Worm (Caenorhabditis elegans) whole organism, L1 larva: Measurements from ENCODE around the gene dhs-27.

Source experiments
- C16A3.4 ChIP-seq: fragments of 150-350 bp; optimal IDR thresholded peaks from 2 replicates; lab custom pipeline; 2014; ENCODE audit warnings: missing biosample characterization, missing genetic modification characterization
- alr-1 ChIP-seq: fragments of 200-800 bp; sonication (Bioruptor generic); optimal IDR thresholded peaks from 2 replicates; lab custom pipeline; 2018; ENCODE audit warnings: borderline replicate concordance, mild to moderate bottlenecking, missing genetic modification characterization, missing compliant biosample characterization
- ceh-8 ChIP-seq: fragments of 200-800 bp; sonication (Bioruptor generic); optimal IDR thresholded peaks from 2 replicates; lab custom pipeline; 2018; ENCODE audit warnings: mild to moderate bottlenecking, missing genetic modification characterization, moderate library complexity, missing compliant biosample characterization
- dsc-1 ChIP-seq: sonication (generic microtip); optimal IDR thresholded peaks from 2 replicates; lab custom pipeline; 2016; ENCODE audit warnings: mild to moderate bottlenecking, missing genetic modification characterization, missing compliant biosample characterization
- efl-1 ChIP-seq, 4 experiments: fragments of 150-350 bp; optimal IDR thresholded peaks in 3 of 4; peaks in 1 of 4; 1 replicate in 1 of 4; 2 replicates in 3 of 4; lab custom pipeline; 2014; ENCODE audit warnings: missing biosample characterization in 2 of 4, missing genetic modification characterization in 2 of 4, missing genetic modification reagents in 2 of 4
- efl-3 ChIP-seq: fragments of 200-800 bp; sonication (Bioruptor generic); optimal IDR thresholded peaks from 2 replicates; lab custom pipeline; 2018; ENCODE audit warnings: mild to moderate bottlenecking, missing genetic modification characterization, missing compliant biosample characterization
- elt-3 ChIP-seq, 6 experiments: fragments of 150-350 bp in 1 of 6; sonication (generic microtip); optimal IDR thresholded peaks; 2 replicates each; lab custom pipeline; 2017 to 2018; ENCODE audit warnings: missing biosample characterization in 6 of 6, missing genetic modification characterization in 6 of 6, inconsistent platforms in 1 of 6
- fkh-4 ChIP-seq: sonication (generic microtip); optimal IDR thresholded peaks from 2 replicates; lab custom pipeline; 2016; ENCODE audit warnings: missing compliant biosample characterization, missing genetic modification characterization, borderline replicate concordance
- fkh-8 ChIP-seq: sonication (generic microtip); optimal IDR thresholded peaks from 2 replicates; lab custom pipeline; 2016; ENCODE audit warnings: mild to moderate bottlenecking, missing genetic modification characterization, missing compliant biosample characterization
- grh-1 ChIP-seq: fragments of 200-800 bp; sonication (Bioruptor generic); IDR thresholded peaks from 2 replicates; pipeline ENCODE4 v1.3.6; 2022; ENCODE audit warnings: missing genetic modification reagents, missing genetic modification characterization, missing compliant biosample characterization
- hlh-17 ChIP-seq: fragments of 200-800 bp; sonication (Bioruptor generic); optimal IDR thresholded peaks from 2 replicates; lab custom pipeline; 2018; ENCODE audit warnings: missing genetic modification characterization, mild to moderate bottlenecking, missing compliant biosample characterization, moderate library complexity, borderline replicate concordance
- isw-1 ChIP-seq: fragments of 200-800 bp; sonication (Bioruptor generic); IDR thresholded peaks from 2 replicates; pipeline ENCODE4 v1.3.6; 2022; ENCODE audit warnings: missing genetic modification characterization, missing compliant biosample characterization
- jun-1 ChIP-seq: fragments of 150-350 bp; optimal IDR thresholded peaks from 2 replicates; lab custom pipeline; 2014; ENCODE audit warnings: missing biosample characterization, missing genetic modification reagents, missing genetic modification characterization
- lin-14 ChIP-seq: fragments of 200-800 bp; sonication (Bioruptor generic); optimal IDR thresholded peaks from 2 replicates; lab custom pipeline; 2018; ENCODE audit warnings: mild to moderate bottlenecking, missing genetic modification characterization, moderate library complexity, missing compliant biosample characterization
- lin-15B ChIP-seq: fragments of 150-350 bp; sonication (generic microtip); optimal IDR thresholded peaks from 3 replicates; lab custom pipeline; 2014; ENCODE audit warnings: missing biosample characterization, missing genetic modification characterization
- lsy-2 ChIP-seq, 2 experiments: fragments of 150-350 bp; optimal IDR thresholded peaks; 2 replicates each; lab custom pipeline; 2014; ENCODE audit warnings: missing biosample characterization in 2 of 2, missing genetic modification characterization in 2 of 2
- mep-1 ChIP-seq: fragments of 150-350 bp; optimal IDR thresholded peaks from 2 replicates; lab custom pipeline; 2014; ENCODE audit warnings: missing biosample characterization, missing genetic modification characterization
- nhr-19 ChIP-seq: fragments of 200-800 bp; sonication (Bioruptor generic); conservative IDR thresholded peaks from 2 replicates; pipeline ENCODE4 v1.3.6; 2022; ENCODE audit warnings: missing genetic modification characterization, missing compliant biosample characterization
- nhr-237 ChIP-seq: fragments of 150-350 bp; optimal IDR thresholded peaks from 2 replicates; lab custom pipeline; 2014; ENCODE audit warnings: missing biosample characterization, missing genetic modification characterization
- nhr-47 ChIP-seq: sonication (generic microtip); optimal IDR thresholded peaks from 2 replicates; lab custom pipeline; 2016; ENCODE audit warnings: mild to moderate bottlenecking, missing genetic modification characterization, moderate library complexity, missing compliant biosample characterization
- nhr-76 ChIP-seq: sonication (generic microtip); optimal IDR thresholded peaks from 2 replicates; lab custom pipeline; 2017; ENCODE audit warnings: missing biosample characterization, missing genetic modification characterization
- nhr-77 ChIP-seq: fragments of 150-350 bp; optimal IDR thresholded peaks from 2 replicates; lab custom pipeline; 2014; ENCODE audit warnings: missing biosample characterization, missing genetic modification characterization
- nhr-84 ChIP-seq: sonication (generic microtip); optimal IDR thresholded peaks from 2 replicates; lab custom pipeline; 2017; ENCODE audit warnings: missing biosample characterization, missing genetic modification characterization
- nhr-90 ChIP-seq: sonication (generic microtip); optimal IDR thresholded peaks from 2 replicates; lab custom pipeline; 2016; ENCODE audit warnings: mild to moderate bottlenecking, missing genetic modification characterization, missing compliant biosample characterization; ENCODE audit not compliant: poor library complexity
- pag-3 ChIP-seq: sonication (generic microtip); optimal IDR thresholded peaks from 2 replicates; lab custom pipeline; 2017; ENCODE audit warnings: missing genetic modification characterization, mild to moderate bottlenecking, missing compliant biosample characterization, antibody characterized with exemption, borderline replicate concordance; ENCODE audit not compliant: insufficient read depth
- pax-3 ChIP-seq: fragments of 200-800 bp; sonication (Bioruptor generic); optimal IDR thresholded peaks from 2 replicates; lab custom pipeline; 2018; ENCODE audit warnings: mild to moderate bottlenecking, missing genetic modification characterization, moderate library complexity, missing compliant biosample characterization
- pqm-1 ChIP-seq: sonication (generic microtip); optimal IDR thresholded peaks from 3 replicates; lab custom pipeline; 2017; ENCODE audit warnings: missing biosample characterization, missing genetic modification characterization
- rnt-1 ChIP-seq: sonication (generic microtip); optimal IDR thresholded peaks from 2 replicates; lab custom pipeline; 2016; ENCODE audit warnings: mild to moderate bottlenecking, missing genetic modification characterization, moderate library complexity, missing compliant biosample characterization
- skn-1 ChIP-seq: fragments of 150-350 bp; optimal IDR thresholded peaks from 2 replicates; lab custom pipeline; 2014; ENCODE audit warnings: missing biosample characterization, missing genetic modification characterization
- sox-4 ChIP-seq: sonication (generic microtip); optimal IDR thresholded peaks from 2 replicates; lab custom pipeline; 2016; ENCODE audit warnings: missing genetic modification characterization, missing compliant biosample characterization
- tbx-2 ChIP-seq: sonication (generic microtip); optimal IDR thresholded peaks from 2 replicates; lab custom pipeline; 2016; ENCODE audit warnings: missing genetic modification characterization, missing compliant biosample characterization
- tlp-1 ChIP-seq: fragments of 150-350 bp; optimal IDR thresholded peaks from 2 replicates; lab custom pipeline; 2014; ENCODE audit warnings: missing biosample characterization, missing genetic modification characterization
- unc-30 ChIP-seq: sonication (generic microtip); optimal IDR thresholded peaks from 2 replicates; lab custom pipeline; 2017; ENCODE audit warnings: missing biosample characterization, missing genetic modification characterization
- xbp-1 ChIP-seq: sonication (generic microtip); optimal IDR thresholded peaks from 2 replicates; lab custom pipeline; 2016; ENCODE audit warnings: missing genetic modification characterization, missing compliant biosample characterization
- zip-4 ChIP-seq: fragments of 200-800 bp; sonication (Bioruptor generic); optimal IDR thresholded peaks from 2 replicates; lab custom pipeline; 2018; ENCODE audit warnings: mild to moderate bottlenecking, missing genetic modification characterization, moderate library complexity, missing compliant biosample characterization
- ztf-11 ChIP-seq, 2 experiments: sonication (generic microtip); optimal IDR thresholded peaks; 2 replicates each; lab custom pipeline; 2016 to 2017; ENCODE audit warnings: missing genetic modification characterization in 2 of 2, missing biosample characterization in 1 of 2, missing compliant biosample characterization in 1 of 2
- ztf-4 ChIP-seq: fragments of 150-350 bp; optimal IDR thresholded peaks from 2 replicates; lab custom pipeline; 2014; ENCODE audit warnings: missing biosample characterization, missing genetic modification characterization

Gene dhs-27

ce11 chrX:3416063-3416462 lies 1.6 kb upstream of the dhs-27 start:
- peak; percentile 17 for TF ChIP-seq nhr-47 (tag; lab: Kevin White, UChicago)
- TF ChIP-seq sox-4 = peak; percentile 34
- TF ChIP-seq pag-3 = no peak
- no peak for TF ChIP-seq C16A3.4 (tag; lab: Kevin White, UChicago)
- no peak for TF ChIP-seq nhr-90
- peak; percentile 87 for TF ChIP-seq dsc-1 (tag; lab: Kevin White, UChicago)
- TF ChIP-seq pax-3 (tag; lab: Kevin White, UChicago) = peak; percentile 58
- peak; percentile 6 for TF ChIP-seq fkh-8 (tag; lab: Kevin White, UChicago)

ce11 chrX:3411565-3412022 lies 2.9 kb downstream of the dhs-27 start, which contains the start of gene unc-78:
TSS of gene unc-78 (minus strand) at chrX:3411615.
- TF ChIP-seq xbp-1 (tag; lab: Kevin White, UChicago) (no peak), lin-14 (GFP tag; lab: Kevin White, UChicago) (peak; percentile 53), nhr-19 (GFP tag; lab: Robert Waterston, UW) (no peak), efl-1 (optimal IDR thresholded peaks at IDR 0.05; lab: Kevin White, UChicago) (no peak), efl-1 (GFP tag; optimal IDR thresholded peaks at IDR 0.05 in 1 of 2; lab: Kevin White, UChicago) (peak in 1 of 2 experiments; percentile 66), nhr-76 (tag; lab: Kevin White, UChicago) (no peak), pqm-1 (tag; lab: Kevin White, UChicago) (no peak), lin-15B (tag; lab: Kevin White, UChicago) (no peak), ztf-4 (no peak), unc-30 (no peak), nhr-237 (tag; lab: Kevin White, UChicago) (no peak), ztf-11 (tag; optimal IDR thresholded peaks at IDR 0.05; lab: Kevin White, UChicago) (no peak), jun-1 (tag; lab: Kevin White, UChicago) (no peak), nhr-84 (tag; lab: Kevin White, UChicago) (no peak), rnt-1 (tag; lab: Kevin White, UChicago) (peak; percentile 38)

ce11 chrX:3408717-3409303 lies 5.7 kb downstream of the dhs-27 start:
- TF ChIP-seq isw-1 (GFP tag; lab: Robert Waterston, UW) (no peak), elt-3 (tag; optimal IDR thresholded peaks at IDR 0.05; lab: Kevin White, UChicago) (no peak), hlh-17 (GFP tag; lab: Kevin White, UChicago) (no peak), sox-4 (no peak), mep-1 (tag; lab: Kevin White, UChicago) (no peak), ceh-8 (GFP tag; lab: Kevin White, UChicago) (no peak), efl-1 (optimal IDR thresholded peaks at IDR 0.05; lab: Kevin White, UChicago) (no peak), efl-1 (GFP tag; optimal IDR thresholded peaks at IDR 0.05 in 1 of 2; lab: Kevin White, UChicago) (no peak)
- TF ChIP-seq, all 84 proteins: peak for 0

- TF ChIP-seq grh-1 (no peak), tlp-1 (no peak), nhr-19 (GFP tag; lab: Robert Waterston, UW) (no peak), fkh-4 (no peak), zip-4 (GFP tag; lab: Kevin White, UChicago) (no peak), tbx-2 (tag; lab: Kevin White, UChicago) (no peak), lsy-2 (tag; optimal IDR thresholded peaks at IDR 0.05; lab: Kevin White, UChicago) (no peak), nhr-77 (tag; lab: Kevin White, UChicago) (no peak), nhr-47 (tag; lab: Kevin White, UChicago) (no peak), skn-1 (no peak), efl-3 (GFP tag; lab: Kevin White, UChicago) (no peak), alr-1 (no peak), jun-1 (tag; lab: Kevin White, UChicago) (no peak), nhr-84 (tag; lab: Kevin White, UChicago) (no peak)
Measured at ce11 chrX:3403195-3403594, 11.3 kb downstream of the dhs-27 start, which contains the start of gene vit-5. TSS of gene vit-5 (plus strand) at chrX:3403471.
